Worm (Caenorhabditis elegans) whole organism, late embryonic: ENCODE measurements around the gene srh-187.

ENCODE experiments used
- C08G9.2 ChIP-seq: sonication (generic microtip); optimal IDR thresholded peaks from 2 replicates; lab custom pipeline; 2016; ENCODE audit warnings: mild to moderate bottlenecking, missing genetic modification characterization, moderate library complexity, missing compliant biosample characterization
- ahr-1 ChIP-seq: sonication (generic microtip); optimal IDR thresholded peaks from 2 replicates; lab custom pipeline; 2016; ENCODE audit warnings: missing genetic modification characterization, missing compliant biosample characterization
- mec-3 ChIP-seq: sonication (generic microtip); optimal IDR thresholded peaks from 2 replicates; lab custom pipeline; 2016; ENCODE audit warnings: borderline replicate concordance, missing genetic modification characterization, missing compliant biosample characterization
- pqm-1 ChIP-seq: sonication (generic microtip); optimal IDR thresholded peaks from 2 replicates; lab custom pipeline; 2016; ENCODE audit warnings: missing genetic modification characterization, missing compliant biosample characterization
- ref-2 ChIP-seq: sonication (generic microtip); optimal IDR thresholded peaks from 2 replicates; lab custom pipeline; 2016; ENCODE audit warnings: missing genetic modification characterization, missing compliant biosample characterization
- rnt-1 ChIP-seq: sonication (generic microtip); optimal IDR thresholded peaks from 2 replicates; lab custom pipeline; 2016; ENCODE audit warnings: missing genetic modification characterization, missing compliant biosample characterization

- TF ChIP-seq mec-3 (no peak), ref-2 (tag; lab: Kevin White, UChicago) (no peak), pqm-1 (tag; lab: Kevin White, UChicago) (no peak), rnt-1 (tag; lab: Kevin White, UChicago) (no peak), ahr-1 (tag; lab: Kevin White, UChicago) (no peak), C08G9.2 (tag; lab: Kevin White, UChicago) (no peak)
Observed at ce11 chrV:7307089-7307488, 32.6 kb downstream of the srh-187 start, which contains the start of gene F07G11.1.
